Fruit fly (Drosophila melanogaster) whole organism, embryonic: ENCODE results near the gene Zip88E.

ENCODE experiments used
- Ada2b ChIP-seq: fragments of 200-800 bp; sonication (Bioruptor generic); IDR thresholded peaks from 2 replicates; pipeline ENCODE4 v1.3.6; 2022; ENCODE audit warnings: missing biosample characterization, missing genetic modification characterization
- Blimp-1 ChIP-seq: fragments of 200-800 bp; sonication (Bioruptor generic); optimal IDR thresholded peaks from 3 replicates; lab custom pipeline; 2018; ENCODE audit warnings: missing biosample characterization, missing genetic modification characterization, mild to moderate bottlenecking, moderate library complexity, missing genetic modification reagents
- CG10274 ChIP-seq: fragments of 200-800 bp; sonication (Bioruptor generic); optimal IDR thresholded peaks from 3 replicates; lab custom pipeline; 2017; ENCODE audit warnings: missing biosample characterization, mild to moderate bottlenecking, missing genetic modification characterization
- CG11247 ChIP-seq: fragments of 200-800 bp; sonication (Bioruptor generic); IDR thresholded peaks from 2 replicates; pipeline ENCODE4 v1.3.6; 2022; ENCODE audit warnings: missing biosample characterization, missing genetic modification characterization
- CG12236 ChIP-seq: fragments of 200-800 bp; sonication (Bioruptor generic); optimal IDR thresholded peaks from 2 replicates; lab custom pipeline; 2016; ENCODE audit warnings: missing biosample characterization, missing genetic modification characterization
- CG13287 ChIP-seq: fragments of 200-800 bp; sonication (Bioruptor generic); IDR thresholded peaks from 2 replicates; pipeline ENCODE4 v1.3.6; 2022; ENCODE audit warnings: missing biosample characterization, missing genetic modification characterization; ENCODE audit not compliant: partially characterized antibody
- CG13296 ChIP-seq: fragments of 200-800 bp; sonication (Bioruptor generic); optimal IDR thresholded peaks from 3 replicates; lab custom pipeline; 2018; ENCODE audit warnings: missing biosample characterization, mild to moderate bottlenecking, missing genetic modification characterization
- CG14014 ChIP-seq: fragments of 200-800 bp; sonication (Bioruptor generic); IDR thresholded peaks from 2 replicates; pipeline ENCODE4 v1.3.6; 2022; ENCODE audit warnings: missing biosample characterization, missing genetic modification characterization
- CG14965 ChIP-seq: fragments of 200-800 bp; sonication (Bioruptor generic); optimal IDR thresholded peaks from 2 replicates; lab custom pipeline; 2016; ENCODE audit warnings: missing biosample characterization, missing genetic modification characterization, borderline replicate concordance
- CG15269 ChIP-seq: fragments of 200-800 bp; sonication (Bioruptor generic); optimal IDR thresholded peaks from 2 replicates; lab custom pipeline; 2018; ENCODE audit warnings: missing biosample characterization, mild to moderate bottlenecking, missing genetic modification characterization, moderate library complexity
- CG15514 ChIP-seq: fragments of 200-800 bp; sonication (Bioruptor generic); optimal IDR thresholded peaks from 3 replicates; lab custom pipeline; 2017; ENCODE audit warnings: missing biosample characterization, missing genetic modification characterization, mild to moderate bottlenecking, moderate library complexity, missing genetic modification reagents
- CG18011 ChIP-seq: fragments of 200-800 bp; sonication (Bioruptor generic); optimal IDR thresholded peaks from 2 replicates; lab custom pipeline; 2017; ENCODE audit warnings: missing biosample characterization, missing genetic modification characterization, mild to moderate bottlenecking, moderate library complexity, missing genotype
- CG31224 ChIP-seq: fragments of 200-800 bp; sonication (Bioruptor generic); IDR thresholded peaks from 2 replicates; pipeline ENCODE4 v1.3.6; 2022; ENCODE audit warnings: missing biosample characterization, missing genetic modification characterization
- CG33557 ChIP-seq: fragments of 200-800 bp; sonication (Bioruptor generic); optimal IDR thresholded peaks from 2 replicates; lab custom pipeline; 2019; ENCODE audit warnings: missing biosample characterization, mild to moderate bottlenecking, missing genetic modification characterization, moderate library complexity
- CG34224 ChIP-seq: fragments of 200-800 bp; sonication (Bioruptor generic); IDR thresholded peaks from 3 replicates; pipeline ENCODE4 v1.3.6; 2022; ENCODE audit warnings: missing biosample characterization, missing genetic modification characterization; ENCODE audit not compliant: partially characterized antibody
- CG5953 ChIP-seq: fragments of 200-800 bp; sonication (Bioruptor generic); IDR thresholded peaks from 2 replicates; pipeline ENCODE4 v1.3.6; 2022; ENCODE audit warnings: missing biosample characterization, missing genetic modification characterization
- CG6765 ChIP-seq: fragments of 200-800 bp; sonication (Bioruptor generic); optimal IDR thresholded peaks from 3 replicates; lab custom pipeline; 2017; ENCODE audit warnings: missing biosample characterization, mild to moderate bottlenecking, missing genetic modification characterization
- CG7839 ChIP-seq: fragments of 200-800 bp; sonication (Bioruptor generic); optimal IDR thresholded peaks from 3 replicates; lab custom pipeline; 2018; ENCODE audit warnings: missing biosample characterization, mild to moderate bottlenecking, missing genetic modification characterization, moderate library complexity
- CG7963 ChIP-seq: fragments of 200-800 bp; sonication (Bioruptor generic); IDR thresholded peaks from 3 replicates; pipeline ENCODE4 v1.3.6; 2022; ENCODE audit warnings: missing biosample characterization, missing genetic modification characterization; ENCODE audit not compliant: partially characterized antibody
- CG7987 ChIP-seq: fragments of 200-800 bp; sonication (Bioruptor generic); optimal IDR thresholded peaks from 2 replicates; lab custom pipeline; 2018; ENCODE audit warnings: missing biosample characterization, mild to moderate bottlenecking, missing genetic modification characterization, moderate library complexity
- CG9727 ChIP-seq: fragments of 200-800 bp; sonication (Bioruptor generic); optimal IDR thresholded peaks from 3 replicates; lab custom pipeline; 2017; ENCODE audit warnings: missing biosample characterization, mild to moderate bottlenecking, missing genetic modification characterization
- Dad ChIP-seq: fragments of 200-800 bp; sonication (Bioruptor generic); optimal IDR thresholded peaks from 3 replicates; lab custom pipeline; 2016; ENCODE audit warnings: missing biosample characterization, missing genetic modification characterization
- Dip2 ChIP-seq: fragments of 200-800 bp; sonication (Bioruptor generic); IDR thresholded peaks from 2 replicates; pipeline ENCODE4 v1.3.6; 2022; ENCODE audit warnings: missing biosample characterization, missing genetic modification characterization
- Drgx ChIP-seq: fragments of 200-800 bp; sonication (Bioruptor generic); IDR thresholded peaks from 2 replicates; pipeline ENCODE4 v1.3.6; 2022; ENCODE audit warnings: missing biosample characterization, missing genetic modification characterization
- E2f2 ChIP-seq: fragments of 200-800 bp; sonication (Bioruptor generic); IDR thresholded peaks from 2 replicates; pipeline ENCODE4 v1.3.6; 2022; ENCODE audit warnings: missing biosample characterization, missing genetic modification characterization
- Ets65A ChIP-seq: fragments of 200-800 bp; sonication (Bioruptor generic); peaks from one replicate; lab custom pipeline; 2016; ENCODE audit warnings: missing biosample characterization, missing genetic modification characterization
- MBD-R2 ChIP-seq: fragments of 200-800 bp; sonication (Bioruptor generic); IDR thresholded peaks from 2 replicates; pipeline ENCODE4 v1.3.6; 2022; ENCODE audit warnings: missing biosample characterization, missing genetic modification characterization
- Med ChIP-seq: fragments of 200-800 bp; sonication (Bioruptor generic); peaks from one replicate; lab custom pipeline; 2016; ENCODE audit warnings: missing biosample characterization, missing genetic modification characterization, mild to moderate bottlenecking, inconsistent platforms, moderate library complexity
- Ssrp ChIP-seq: fragments of 200-800 bp; sonication (Bioruptor generic); optimal IDR thresholded peaks from 2 replicates; lab custom pipeline; 2018; ENCODE audit warnings: missing biosample characterization, mild to moderate bottlenecking, missing genetic modification characterization, moderate library complexity
- Vsx1 ChIP-seq: fragments of 200-800 bp; sonication (Bioruptor generic); optimal IDR thresholded peaks from 2 replicates; lab custom pipeline; 2017; ENCODE audit warnings: missing biosample characterization, mild to moderate bottlenecking, missing genetic modification characterization, missing genetic modification reagents
- Xrp1 ChIP-seq: fragments of 200-800 bp; sonication (Bioruptor generic); IDR thresholded peaks from 2 replicates; pipeline ENCODE4 v1.3.6; 2022; ENCODE audit warnings: missing biosample characterization, missing genetic modification characterization
- YL-1 ChIP-seq: fragments of 200-800 bp; sonication (Bioruptor generic); optimal IDR thresholded peaks from 3 replicates; lab custom pipeline; 2017; ENCODE audit warnings: missing biosample characterization, mild to moderate bottlenecking, missing genetic modification characterization
- amos ChIP-seq: fragments of 200-800 bp; sonication (Bioruptor generic); IDR thresholded peaks from 2 replicates; pipeline ENCODE4 v1.3.6; 2022; ENCODE audit warnings: missing biosample characterization, missing genetic modification characterization; ENCODE audit not compliant: partially characterized antibody
- cas ChIP-seq: fragments of 200-800 bp; sonication (Bioruptor generic); IDR thresholded peaks from 2 replicates; pipeline ENCODE4 v1.3.6; 2022; ENCODE audit warnings: missing biosample characterization, missing genetic modification characterization
- dimm ChIP-seq: fragments of 200-800 bp; sonication (Bioruptor generic); IDR thresholded peaks from 2 replicates; pipeline ENCODE4 v1.3.6; 2022; ENCODE audit warnings: missing biosample characterization, missing genetic modification characterization
- emc ChIP-seq: fragments of 200-800 bp; sonication (Bioruptor generic); optimal IDR thresholded peaks from 2 replicates; lab custom pipeline; 2016; ENCODE audit warnings: missing biosample characterization, missing genetic modification characterization
- esg ChIP-seq: fragments of 200-800 bp; sonication (Bioruptor generic); conservative IDR thresholded peaks from 2 replicates; pipeline ENCODE4 v1.3.6; 2022; ENCODE audit warnings: missing biosample characterization, missing genetic modification characterization
- fd3F ChIP-seq: fragments of 200-800 bp; sonication (Bioruptor generic); optimal IDR thresholded peaks from 2 replicates; lab custom pipeline; 2018; ENCODE audit warnings: missing biosample characterization, mild to moderate bottlenecking, missing genetic modification characterization, moderate library complexity
- gcm ChIP-seq: fragments of 200-800 bp; sonication (Bioruptor generic); optimal IDR thresholded peaks from 2 replicates; lab custom pipeline; 2019; ENCODE audit warnings: missing biosample characterization, mild to moderate bottlenecking, missing genetic modification characterization, moderate library complexity
- gsb-n ChIP-seq: fragments of 200-800 bp; sonication (Bioruptor generic); optimal IDR thresholded peaks from 3 replicates; lab custom pipeline; 2018; ENCODE audit warnings: missing biosample characterization, mild to moderate bottlenecking, missing genetic modification characterization
- her ChIP-seq: fragments of 200-800 bp; sonication (Bioruptor generic); optimal IDR thresholded peaks from 2 replicates; lab custom pipeline; 2016; ENCODE audit warnings: missing biosample characterization, missing genetic modification characterization
- knrl ChIP-seq: fragments of 200-800 bp; sonication (Bioruptor generic); IDR thresholded peaks from 3 replicates; pipeline ENCODE4 v1.3.6; 2022; ENCODE audit warnings: missing biosample characterization, missing genetic modification characterization; ENCODE audit not compliant: partially characterized antibody
- luna ChIP-seq: fragments of 200-800 bp; sonication (Bioruptor generic); optimal IDR thresholded peaks from 2 replicates; lab custom pipeline; 2016; ENCODE audit warnings: missing biosample characterization, missing genetic modification characterization
- pnt ChIP-seq: fragments of 200-800 bp; sonication (Bioruptor generic); optimal IDR thresholded peaks from 3 replicates; lab custom pipeline; 2016; ENCODE audit warnings: missing biosample characterization, missing genetic modification characterization
- sens ChIP-seq: fragments of 200-800 bp; sonication (Bioruptor generic); peaks from one replicate; lab custom pipeline; 2016; ENCODE audit warnings: missing biosample characterization, missing genetic modification characterization
- seq ChIP-seq: fragments of 200-800 bp; sonication (Bioruptor generic); IDR thresholded peaks from 2 replicates; pipeline ENCODE4 v1.3.6; 2022; ENCODE audit warnings: missing biosample characterization, missing genetic modification characterization
- sna ChIP-seq: fragments of 200-800 bp; sonication (Bioruptor generic); IDR thresholded peaks from 2 replicates; pipeline ENCODE4 v1.3.6; 2022; ENCODE audit warnings: missing biosample characterization, missing genetic modification characterization; ENCODE audit not compliant: partially characterized antibody
- tx ChIP-seq: fragments of 200-800 bp; sonication (Bioruptor generic); optimal IDR thresholded peaks from 2 replicates; lab custom pipeline; 2016; ENCODE audit warnings: missing biosample characterization, missing genetic modification characterization
- wdn ChIP-seq: fragments of 200-800 bp; sonication (Bioruptor generic); IDR thresholded peaks from 2 replicates; pipeline ENCODE4 v1.3.6; 2022; ENCODE audit warnings: missing biosample characterization, missing genetic modification characterization

Gene Zip88E

dm6 chr3R:15277926-15278869 is 9.7 kb downstream of the Zip88E start, which contains the start of the genes MRG15 and Tm1 (continued):
- no peak for TF ChIP-seq CG12236 (GFP tag; lab: Kevin White, UChicago)
- TF ChIP-seq Ssrp (tag; lab: Kevin White, UChicago): no peak
- TF ChIP-seq gsb-n (tag; lab: Kevin White, UChicago): no peak
- TF ChIP-seq MBD-R2 (GFP tag; lab: Robert Waterston, UW): peak; percentile 79
- peak; percentile 48; the same call in 2 of the 3 replicates for TF ChIP-seq CG7963 (GFP tag; lab: Robert Waterston, UW)
- no peak for TF ChIP-seq cas (GFP tag; lab: Robert Waterston, UW)
- no peak for TF ChIP-seq Xrp1 (GFP tag; lab: Robert Waterston, UW)
- peak; percentile 37 for TF ChIP-seq sna (GFP tag; lab: Robert Waterston, UW)
- TF ChIP-seq CG13296 (GFP tag; lab: Kevin White, UChicago): no peak
- TF ChIP-seq seq (GFP tag; lab: Robert Waterston, UW): no peak
- peak; percentile 91 for TF ChIP-seq E2f2 (GFP tag; lab: Robert Waterston, UW)
- TF ChIP-seq CG14014 (GFP tag; lab: Robert Waterston, UW): no peak
- peak; percentile 79 for TF ChIP-seq sens (GFP tag; lab: Kevin White, UChicago)
- peak; percentile 72 for TF ChIP-seq CG13287 (GFP tag; lab: Robert Waterston, UW)
- TF ChIP-seq luna: no peak
- no peak for TF ChIP-seq fd3F
- no peak for TF ChIP-seq CG33557 (GFP tag; lab: Kevin White, UChicago)
- no peak for TF ChIP-seq wdn (GFP tag; lab: Robert Waterston, UW)
- peak; percentile 54 for TF ChIP-seq CG34224 (GFP tag; lab: Robert Waterston, UW)
- TF ChIP-seq Vsx1: no peak
- no peak for TF ChIP-seq Blimp-1
- no peak for TF ChIP-seq Ada2b (GFP tag; lab: Robert Waterston, UW)
- TF ChIP-seq CG15514 (GFP tag; lab: Kevin White, UChicago): peak; percentile 38
- peak; percentile 50 for TF ChIP-seq YL-1 (GFP tag; lab: Kevin White, UChicago)
- TF ChIP-seq emc (GFP tag; lab: Kevin White, UChicago): no peak
- peak; percentile 12 for TF ChIP-seq CG9727
- TF ChIP-seq esg (GFP tag; lab: Robert Waterston, UW): no peak
- peak; percentile 16 for TF ChIP-seq Dad
- TF ChIP-seq CG7839 (tag; lab: Kevin White, UChicago): no peak
- no peak for TF ChIP-seq tx (GFP tag; lab: Kevin White, UChicago)
- no peak for TF ChIP-seq her
- TF ChIP-seq CG7987 (GFP tag; lab: Kevin White, UChicago): no peak
- no peak for TF ChIP-seq CG11247 (GFP tag; lab: Robert Waterston, UW)
- TF ChIP-seq CG31224 (GFP tag; lab: Robert Waterston, UW): no peak
- no peak for TF ChIP-seq Ets65A
- peak; percentile 74; the same call in 1 of the 2 replicates for TF ChIP-seq amos
- no peak for TF ChIP-seq CG15269
- TF ChIP-seq Drgx (GFP tag; lab: Robert Waterston, UW): no peak
- TF ChIP-seq pnt (GFP tag; lab: Kevin White, UChicago): no peak
- no peak for TF ChIP-seq CG5953
- TF ChIP-seq CG10274 (GFP tag; lab: Kevin White, UChicago): no peak
- no peak for TF ChIP-seq gcm
- TF ChIP-seq dimm (GFP tag; lab: Robert Waterston, UW): no peak
- peak; percentile 66; the same call in 2 of the 3 replicates for TF ChIP-seq knrl (GFP tag; lab: Robert Waterston, UW)
- no peak for TF ChIP-seq CG6765 (GFP tag; lab: Kevin White, UChicago)
- peak; percentile 35 for TF ChIP-seq Med (GFP tag; lab: Kevin White, UChicago)
- TF ChIP-seq CG14965 (GFP tag; lab: Kevin White, UChicago): no peak
- no peak for TF ChIP-seq Dip2 (GFP tag; lab: Robert Waterston, UW)
- TF ChIP-seq CG18011 (GFP tag; lab: Kevin White, UChicago): no peak
